Fruit fly (Drosophila melanogaster) whole organism, prepupa: ENCODE data around the gene Cortactin.
A peak's percentile ranks its signal among the peaks of the same experiment; 100 is the strongest.

ENCODE experiments used
- Blimp-1 ChIP-seq: fragments of 200-800 bp; sonication (Bioruptor generic); optimal IDR thresholded peaks from 3 replicates; lab custom pipeline; 2017; ENCODE audit warnings: missing biosample characterization, missing genetic modification characterization, mild to moderate bottlenecking, moderate library complexity, missing genetic modification reagents
- CG10631 ChIP-seq: fragments of 200-800 bp; sonication (Bioruptor generic); optimal IDR thresholded peaks from 2 replicates; lab custom pipeline; 2016; ENCODE audit warnings: missing biosample characterization, missing genetic modification characterization
- CG11762 ChIP-seq: fragments of 200-800 bp; sonication (Bioruptor generic); optimal IDR thresholded peaks from 3 replicates; lab custom pipeline; 2016; ENCODE audit warnings: missing biosample characterization, missing genetic modification characterization; ENCODE audit not compliant: insufficient read depth
- CG15336 ChIP-seq: fragments of 200-800 bp; sonication (Bioruptor generic); IDR thresholded peaks from 2 replicates; pipeline ENCODE4 v1.3.6; 2022; ENCODE audit warnings: missing biosample characterization, missing genetic modification characterization
- CG1621 ChIP-seq: fragments of 200-800 bp; sonication (Bioruptor generic); optimal IDR thresholded peaks from 3 replicates; lab custom pipeline; 2018; ENCODE audit warnings: missing biosample characterization, mild to moderate bottlenecking, missing genetic modification characterization
- CG16779 ChIP-seq: fragments of 200-800 bp; sonication (Bioruptor generic); optimal IDR thresholded peaks from 3 replicates; lab custom pipeline; 2017; ENCODE audit warnings: missing biosample characterization, mild to moderate bottlenecking, missing genetic modification characterization
- CG31627 ChIP-seq: fragments of 200-800 bp; sonication (Bioruptor generic); optimal IDR thresholded peaks from 3 replicates; lab custom pipeline; 2016; ENCODE audit warnings: missing biosample characterization, missing genetic modification characterization
- CG32006 ChIP-seq: fragments of 200-800 bp; sonication (Bioruptor generic); optimal IDR thresholded peaks from 3 replicates; lab custom pipeline; 2017; ENCODE audit warnings: missing biosample characterization, mild to moderate bottlenecking, missing genetic modification characterization
- CG3919 ChIP-seq: fragments of 200-800 bp; sonication (Bioruptor generic); optimal IDR thresholded peaks from 3 replicates; lab custom pipeline; 2016; ENCODE audit warnings: missing biosample characterization, missing genetic modification characterization
- CG4318 ChIP-seq: fragments of 200-800 bp; sonication (Bioruptor generic); optimal IDR thresholded peaks from 3 replicates; lab custom pipeline; 2017; ENCODE audit warnings: missing biosample characterization, mild to moderate bottlenecking, missing genetic modification characterization
- CG6276 ChIP-seq: fragments of 200-800 bp; sonication (Bioruptor generic); optimal IDR thresholded peaks from 2 replicates; lab custom pipeline; 2017; ENCODE audit warnings: missing biosample characterization, mild to moderate bottlenecking, missing genetic modification characterization
- CG6808 ChIP-seq: fragments of 200-800 bp; sonication (Bioruptor generic); optimal IDR thresholded peaks from 3 replicates; lab custom pipeline; 2017; ENCODE audit warnings: missing biosample characterization, missing genetic modification characterization, mild to moderate bottlenecking, moderate library complexity, missing genetic modification reagents
- CG8319 ChIP-seq: fragments of 200-800 bp; sonication (Bioruptor generic); optimal IDR thresholded peaks from 3 replicates; lab custom pipeline; 2016; ENCODE audit warnings: missing biosample characterization, missing genetic modification characterization
- CG9139 ChIP-seq: fragments of 200-800 bp; sonication (Bioruptor generic); optimal IDR thresholded peaks from 3 replicates; lab custom pipeline; 2017; ENCODE audit warnings: missing biosample characterization, mild to moderate bottlenecking, missing genetic modification characterization
- Eip75B ChIP-seq: fragments of 200-800 bp; sonication (Bioruptor generic); optimal IDR thresholded peaks from 3 replicates; lab custom pipeline; 2016; ENCODE audit warnings: missing biosample characterization, missing genetic modification characterization
- Eip78C ChIP-seq: fragments of 200-800 bp; sonication (Bioruptor generic); peaks from one replicate; lab custom pipeline; 2016; ENCODE audit warnings: missing biosample characterization, missing genetic modification characterization
- Eip93F ChIP-seq: fragments of 200-800 bp; sonication (Bioruptor generic); optimal IDR thresholded peaks from 2 replicates; lab custom pipeline; 2016; ENCODE audit warnings: missing biosample characterization, mild to moderate bottlenecking, missing genetic modification characterization
- Ets21C ChIP-seq: fragments of 200-800 bp; sonication (Bioruptor generic); optimal IDR thresholded peaks from 3 replicates; lab custom pipeline; 2016; ENCODE audit warnings: missing biosample characterization, missing genetic modification characterization
- Ets96B ChIP-seq: fragments of 200-800 bp; optimal IDR thresholded peaks from 2 replicates; lab custom pipeline; 2019; ENCODE audit warnings: missing biosample characterization, mild to moderate bottlenecking, missing genetic modification characterization, moderate library complexity
- Gug ChIP-seq: fragments of 200-800 bp; sonication (Bioruptor generic); IDR thresholded peaks from 2 replicates; pipeline ENCODE4 v1.3.6; 2022; ENCODE audit warnings: missing biosample characterization, missing genetic modification characterization
- Hr39 ChIP-seq: fragments of 200-800 bp; sonication (Bioruptor generic); optimal IDR thresholded peaks from 2 replicates; lab custom pipeline; 2016; ENCODE audit warnings: missing biosample characterization, missing genetic modification characterization
- Lpt ChIP-seq: fragments of 200-800 bp; sonication (Bioruptor generic); optimal IDR thresholded peaks from 3 replicates; lab custom pipeline; 2016; ENCODE audit warnings: missing biosample characterization, missing genetic modification characterization
- OdsH ChIP-seq: fragments of 200-800 bp; sonication (Bioruptor generic); optimal IDR thresholded peaks from 3 replicates; lab custom pipeline; 2016; ENCODE audit warnings: missing biosample characterization, missing genetic modification characterization
- Sox102F ChIP-seq: fragments of 200-800 bp; sonication (Bioruptor generic); optimal IDR thresholded peaks from 2 replicates; lab custom pipeline; 2016; ENCODE audit warnings: missing biosample characterization, mild to moderate bottlenecking, missing genetic modification characterization
- Sox15 ChIP-seq: fragments of 200-800 bp; sonication (Bioruptor generic); optimal IDR thresholded peaks from 3 replicates; lab custom pipeline; 2016; ENCODE audit warnings: missing biosample characterization, missing genetic modification characterization
- achi ChIP-seq: fragments of 200-800 bp; sonication (Bioruptor generic); optimal IDR thresholded peaks from 3 replicates; lab custom pipeline; 2016; ENCODE audit warnings: missing biosample characterization, missing genetic modification characterization
- acj6 ChIP-seq: fragments of 200-800 bp; sonication (Bioruptor generic); optimal IDR thresholded peaks from 3 replicates; lab custom pipeline; 2016; ENCODE audit warnings: missing biosample characterization, missing genetic modification characterization
- cyc ChIP-seq: fragments of 200-800 bp; sonication (Bioruptor generic); optimal IDR thresholded peaks from 3 replicates; lab custom pipeline; 2016; ENCODE audit warnings: missing biosample characterization, missing genetic modification characterization
- eg ChIP-seq: fragments of 200-800 bp; sonication (Bioruptor generic); IDR thresholded peaks from 3 replicates; pipeline ENCODE4 v1.3.6; 2022; ENCODE audit warnings: missing biosample characterization, missing genetic modification characterization
- fd59A ChIP-seq: fragments of 200-800 bp; sonication (Bioruptor generic); optimal IDR thresholded peaks from 2 replicates; lab custom pipeline; 2017; ENCODE audit warnings: missing biosample characterization, mild to moderate bottlenecking, missing genetic modification characterization, missing genetic modification reagents
- fd85E ChIP-seq: fragments of 200-800 bp; sonication (Bioruptor generic); optimal IDR thresholded peaks from 3 replicates; lab custom pipeline; 2016; ENCODE audit warnings: missing biosample characterization, missing genetic modification characterization
- lz ChIP-seq: fragments of 200-800 bp; sonication (Bioruptor generic); optimal IDR thresholded peaks from 3 replicates; lab custom pipeline; 2016; ENCODE audit warnings: missing biosample characterization, missing genetic modification characterization
- net ChIP-seq: fragments of 200-800 bp; sonication (Bioruptor generic); optimal IDR thresholded peaks from 3 replicates; lab custom pipeline; 2016; ENCODE audit warnings: missing biosample characterization, missing genetic modification characterization
- pdm3 ChIP-seq: fragments of 200-800 bp; sonication (Bioruptor generic); optimal IDR thresholded peaks from 3 replicates; lab custom pipeline; 2016; ENCODE audit warnings: missing biosample characterization, missing genetic modification characterization
- salr ChIP-seq, 2 experiments: fragments of 200-800 bp; sonication (Bioruptor generic); optimal IDR thresholded peaks; 3 replicates each; lab custom pipeline; 2016 to 2018; ENCODE audit warnings: missing biosample characterization in 2 of 2, missing genetic modification characterization in 2 of 2, mild to moderate bottlenecking in 1 of 2
- spab ChIP-seq: fragments of 200-800 bp; sonication (Bioruptor generic); optimal IDR thresholded peaks from 2 replicates; lab custom pipeline; 2017; ENCODE audit warnings: missing biosample characterization, mild to moderate bottlenecking, missing genetic modification characterization, missing genetic modification reagents
- ss ChIP-seq, 2 experiments: fragments of 200-800 bp; sonication (Bioruptor generic); optimal IDR thresholded peaks; 2 replicates in 1 of 2; 3 replicates in 1 of 2; lab custom pipeline; 2017 to 2018; ENCODE audit warnings: mild to moderate bottlenecking in 2 of 2, missing biosample characterization in 2 of 2, missing genetic modification characterization in 2 of 2, moderate library complexity in 1 of 2
- topi ChIP-seq: fragments of 200-800 bp; sonication (Bioruptor generic); optimal IDR thresholded peaks from 3 replicates; lab custom pipeline; 2016; ENCODE audit warnings: missing biosample characterization, missing genetic modification characterization

The Cortactin gene

dm6 chr3R:21046927-21047326 is 17.3 kb downstream of the Cortactin start, which contains the start of gene CG31207:
Gene CG31207 (minus strand): TSS chr3R:21047027.
- no peak for TF ChIP-seq CG6808
- TF ChIP-seq CG10631 (GFP tag; lab: Kevin White, UChicago), result no peak
- no peak for TF ChIP-seq fd59A (GFP tag; lab: Kevin White, UChicago)
- no peak for TF ChIP-seq CG11762 (GFP tag; lab: Kevin White, UChicago)
- no peak for TF ChIP-seq CG31627 (GFP tag; lab: Kevin White, UChicago)
- TF ChIP-seq Hr39 (GFP tag; lab: Kevin White, UChicago), result no peak
- TF ChIP-seq CG8319 (GFP tag; lab: Kevin White, UChicago), result no peak
- no peak for TF ChIP-seq spab (GFP tag; lab: Kevin White, UChicago)
- no peak for TF ChIP-seq cyc (GFP tag; lab: Kevin White, UChicago)
- no peak for TF ChIP-seq OdsH (GFP tag; lab: Kevin White, UChicago)
- TF ChIP-seq acj6 (GFP tag; lab: Kevin White, UChicago), result no peak
- no peak for TF ChIP-seq topi
- TF ChIP-seq pdm3 (GFP tag; lab: Kevin White, UChicago), result no peak
- TF ChIP-seq CG32006 (GFP tag; lab: Kevin White, UChicago), result no peak
- no peak for TF ChIP-seq CG15336
- TF ChIP-seq achi (GFP tag; lab: Kevin White, UChicago), result no peak
- no peak for TF ChIP-seq CG9139 (GFP tag; lab: Kevin White, UChicago)
- TF ChIP-seq CG4318 (GFP tag; lab: Kevin White, UChicago), result no peak
- TF ChIP-seq Blimp-1 (GFP tag; lab: Kevin White, UChicago), result no peak
- TF ChIP-seq CG1621 (tag; lab: Kevin White, UChicago), result no peak

DNA sequence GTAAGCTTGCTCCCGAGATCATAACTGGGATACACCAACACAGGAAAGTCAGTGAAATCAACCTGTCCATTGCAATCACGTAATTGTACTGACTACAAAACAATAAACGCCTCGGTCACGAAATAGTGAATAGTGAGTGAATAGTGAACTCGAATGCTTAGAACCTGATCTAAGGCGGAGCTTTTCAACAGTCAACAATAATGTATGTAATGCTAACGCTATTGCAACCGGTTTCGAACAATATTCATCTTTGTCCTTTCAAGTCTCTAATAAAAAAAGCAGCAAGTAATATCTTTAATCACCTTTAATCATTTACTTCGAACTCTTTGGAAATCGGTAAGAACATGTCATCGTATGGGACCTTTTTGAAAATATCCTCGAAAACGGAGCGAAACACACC is 18.5 kb downstream of the Cortactin start, which contains the start of gene CG31189:
TSS of gene CG31189 (minus strand) at position 101 of the 400 bp plus-strand sequence.
- TF ChIP-seq CG3919 (no peak), Ets21C (GFP tag; lab: Kevin White, UChicago) (no peak), eg (no peak), fd59A (GFP tag; lab: Kevin White, UChicago) (no peak), CG6808 (no peak), Lpt (GFP tag; lab: Kevin White, UChicago) (no peak), net (GFP tag; lab: Kevin White, UChicago) (no peak), salr (GFP tag; optimal IDR thresholded peaks at IDR 0.05; lab: Kevin White, UChicago) (no peak), CG15336 (no peak), Ets96B (tag; lab: Kevin White, UChicago) (no peak), Gug (GFP tag; lab: Robert Waterston, UW) (no peak), Eip93F (no peak), Sox15 (GFP tag; lab: Kevin White, UChicago) (no peak), Hr39 (GFP tag; lab: Kevin White, UChicago) (no peak), Sox102F (no peak), CG11762 (GFP tag; lab: Kevin White, UChicago) (no peak), CG6276 (GFP tag; lab: Kevin White, UChicago) (no peak), Eip75B (GFP tag; lab: Kevin White, UChicago) (no peak), Eip78C (GFP tag; lab: Kevin White, UChicago) (no peak), CG10631 (GFP tag; lab: Kevin White, UChicago) (no peak)

DNA sequence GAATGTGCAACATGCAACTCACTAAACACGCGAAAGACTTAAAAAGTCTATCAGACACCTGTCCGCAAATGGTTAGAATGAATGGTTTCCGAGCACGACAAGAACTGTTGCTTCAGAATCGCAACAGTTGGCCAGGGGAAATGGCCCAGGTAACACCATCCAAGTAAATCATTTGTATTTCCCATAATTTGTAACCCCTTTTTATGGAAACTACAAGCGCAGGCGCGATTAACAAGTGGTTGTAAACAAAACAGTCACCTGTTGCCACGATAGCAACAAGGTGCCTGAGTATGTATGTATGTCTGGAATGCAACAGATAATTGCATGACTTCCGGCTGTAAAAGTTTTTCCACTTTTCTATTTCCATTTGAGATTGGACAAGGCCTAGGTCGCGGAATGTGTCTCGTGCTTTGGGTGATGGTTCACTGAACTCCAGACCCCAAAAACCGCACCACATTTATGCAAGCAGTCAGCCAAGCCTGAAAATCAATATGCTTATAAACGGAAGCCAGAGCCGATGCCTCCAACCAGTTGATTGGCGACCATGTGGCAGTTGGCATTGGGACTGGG is 20.6 kb downstream of the Cortactin start, which contains the start of gene CG12278:
TSS of gene CG12278 (plus strand) at position 520 of the 570 bp plus-strand sequence.
- TF ChIP-seq CG31627 (GFP tag; lab: Kevin White, UChicago), result no peak
- peak in 1 of 2 experiments; percentile 19 for TF ChIP-seq ss (GFP tag; optimal IDR thresholded peaks at IDR 0.05; lab: Kevin White, UChicago)

dm6 chr3R:21042399-21042798 is 21.9 kb downstream of the Cortactin start, which contains the start of gene Dhc93AB:
Gene Dhc93AB (minus strand): TSS chr3R:21042499.
- TF ChIP-seq CG16779 (tag; lab: Kevin White, UChicago) (no peak), OdsH (GFP tag; lab: Kevin White, UChicago) (no peak), pdm3 (GFP tag; lab: Kevin White, UChicago) (no peak), fd85E (no peak), lz (GFP tag; lab: Kevin White, UChicago) (no peak), fd59A (GFP tag; lab: Kevin White, UChicago) (no peak), Eip78C (GFP tag; lab: Kevin White, UChicago) (no peak)
